Worm (Caenorhabditis elegans): ENCODE results near the gene F15G9.6.
A peak's percentile ranks its signal among the peaks of the same experiment; 100 is the strongest.

F15G9.6 gene

ce11 chrX:9709462-9709861 is at the start of gene F15G9.6:
Gene F15G9.6, plus strand, starts transcription at chrX:9709762.
- TF ChIP-seq med-1 (GFP tag; optimal IDR thresholded peaks at IDR 0.05; ENCODE audit: insufficient read depth), result no peak
- no peak for TF ChIP-seq tab-1 (GFP tag; IDR thresholded peaks at IDR 0.05)
- TF ChIP-seq flt-1 (GFP tag; IDR thresholded peaks at IDR 0.05), result no peak
- TF ChIP-seq cog-1 (tag; optimal IDR thresholded peaks at IDR 0.05), result no peak
- no peak for TF ChIP-seq T22C8.4 (GFP tag; IDR thresholded peaks at IDR 0.05)
- no peak for TF ChIP-seq ztf-29 (GFP tag; IDR thresholded peaks at IDR 0.05)
- TF ChIP-seq klf-2 (GFP tag; conservative IDR thresholded peaks at IDR 0.05), result no peak
- TF ChIP-seq ref-1 (GFP tag; conservative IDR thresholded peaks at IDR 0.05), result no peak
- no peak for TF ChIP-seq ztf-23 (GFP tag; IDR thresholded peaks at IDR 0.05)

- TF ChIP-seq ref-1 (GFP tag; conservative IDR thresholded peaks at IDR 0.05) (no peak), ztf-29 (GFP tag; IDR thresholded peaks at IDR 0.05) (no peak), tab-1 (GFP tag; IDR thresholded peaks at IDR 0.05) (no peak), med-1 (GFP tag; optimal IDR thresholded peaks at IDR 0.05; ENCODE audit: insufficient read depth) (no peak), T22C8.4 (GFP tag; IDR thresholded peaks at IDR 0.05) (no peak)
Observed at ce11 chrX:9665944-9666343, 43.6 kb upstream of the F15G9.6 start.

ce11 chrX:9667391-9667790 is 42.2 kb upstream of the F15G9.6 start:
- TF ChIP-seq cog-1 (tag; optimal IDR thresholded peaks at IDR 0.05) (peak; percentile 5), flt-1 (GFP tag; IDR thresholded peaks at IDR 0.05) (no peak)

- no peak for TF ChIP-seq T22C8.4 (GFP tag; IDR thresholded peaks at IDR 0.05)
- 0 out of 2 replicates have a peak, but pooled peaks have one; percentile 8 for TF ChIP-seq flt-1 (GFP tag; IDR thresholded peaks at IDR 0.05)
- 0 out of 2 replicates have a peak, but pooled peaks have one; percentile 11 for TF ChIP-seq tab-1 (GFP tag; IDR thresholded peaks at IDR 0.05)
Observed at ce11 chrX:9668554-9668953, 41.0 kb upstream of the F15G9.6 start, which contains the start of gene T14B1.1. Gene T14B1.1, minus strand, starts transcription at chrX:9668723.

ce11 chrX:9673228-9673627 is 36.3 kb upstream of the F15G9.6 start:
- TF ChIP-seq ref-1 (GFP tag; conservative IDR thresholded peaks at IDR 0.05) (no peak), T22C8.4 (GFP tag; IDR thresholded peaks at IDR 0.05) (no peak), med-1 (GFP tag; optimal IDR thresholded peaks at IDR 0.05; ENCODE audit: insufficient read depth) (no peak), flt-1 (GFP tag; IDR thresholded peaks at IDR 0.05) (no peak), klf-2 (GFP tag; conservative IDR thresholded peaks at IDR 0.05) (no peak), cog-1 (tag; optimal IDR thresholded peaks at IDR 0.05) (no peak), tab-1 (GFP tag; IDR thresholded peaks at IDR 0.05) (no peak), ztf-29 (GFP tag; IDR thresholded peaks at IDR 0.05) (no peak), ztf-23 (GFP tag; IDR thresholded peaks at IDR 0.05) (no peak)

ce11 chrX:9674799-9675198 is 34.8 kb upstream of the F15G9.6 start, which contains the start of gene C43C3.4:
Gene C43C3.4, minus strand, starts transcription at chrX:9674899.
- no peak for TF ChIP-seq flt-1 (GFP tag; IDR thresholded peaks at IDR 0.05)
- no peak for TF ChIP-seq T22C8.4 (GFP tag; IDR thresholded peaks at IDR 0.05)
- no peak for TF ChIP-seq cog-1 (tag; optimal IDR thresholded peaks at IDR 0.05)
- TF ChIP-seq klf-2 (GFP tag; conservative IDR thresholded peaks at IDR 0.05), result no peak
- no peak for TF ChIP-seq med-1 (GFP tag; optimal IDR thresholded peaks at IDR 0.05; ENCODE audit: insufficient read depth)
- TF ChIP-seq ztf-23 (GFP tag; IDR thresholded peaks at IDR 0.05), result no peak
- TF ChIP-seq ztf-29 (GFP tag; IDR thresholded peaks at IDR 0.05), result no peak
- no peak for TF ChIP-seq tab-1 (GFP tag; IDR thresholded peaks at IDR 0.05)
- no peak for TF ChIP-seq ref-1 (GFP tag; conservative IDR thresholded peaks at IDR 0.05)

- no peak for TF ChIP-seq ref-1 (GFP tag; conservative IDR thresholded peaks at IDR 0.05)
- no peak for TF ChIP-seq ztf-23 (GFP tag; IDR thresholded peaks at IDR 0.05)
- TF ChIP-seq cog-1 (tag; optimal IDR thresholded peaks at IDR 0.05), result no peak
- no peak for TF ChIP-seq T22C8.4 (GFP tag; IDR thresholded peaks at IDR 0.05)
- no peak for TF ChIP-seq ztf-29 (GFP tag; IDR thresholded peaks at IDR 0.05)
- TF ChIP-seq flt-1 (GFP tag; IDR thresholded peaks at IDR 0.05), result no peak
- TF ChIP-seq klf-2 (GFP tag; conservative IDR thresholded peaks at IDR 0.05), result no peak
- no peak for TF ChIP-seq med-1 (GFP tag; optimal IDR thresholded peaks at IDR 0.05; ENCODE audit: insufficient read depth)
- TF ChIP-seq tab-1 (GFP tag; IDR thresholded peaks at IDR 0.05), result no peak
Observed at ce11 chrX:9676009-9676408, 33.6 kb upstream of the F15G9.6 start.

ce11 chrX:9676788-9677454 is 32.6 kb upstream of the F15G9.6 start:
- TF ChIP-seq ztf-23 (GFP tag; IDR thresholded peaks at IDR 0.05) (no peak), flt-1 (GFP tag; IDR thresholded peaks at IDR 0.05) (no peak), T22C8.4 (GFP tag; IDR thresholded peaks at IDR 0.05) (no peak), ztf-29 (GFP tag; IDR thresholded peaks at IDR 0.05) (no peak), cog-1 (tag; optimal IDR thresholded peaks at IDR 0.05) (no peak), klf-2 (GFP tag; conservative IDR thresholded peaks at IDR 0.05) (no peak), med-1 (GFP tag; optimal IDR thresholded peaks at IDR 0.05; ENCODE audit: insufficient read depth) (no peak), tab-1 (GFP tag; IDR thresholded peaks at IDR 0.05) (no peak), ref-1 (GFP tag; conservative IDR thresholded peaks at IDR 0.05) (no peak)

ce11 chrX:9677927-9678326 is 31.6 kb upstream of the F15G9.6 start:
- TF ChIP-seq med-1 (GFP tag; optimal IDR thresholded peaks at IDR 0.05; ENCODE audit: insufficient read depth), result no peak
- TF ChIP-seq ztf-23 (GFP tag; IDR thresholded peaks at IDR 0.05), result no peak
- TF ChIP-seq ztf-29 (GFP tag; IDR thresholded peaks at IDR 0.05), result no peak
- TF ChIP-seq flt-1 (GFP tag; IDR thresholded peaks at IDR 0.05), result no peak
- no peak for TF ChIP-seq tab-1 (GFP tag; IDR thresholded peaks at IDR 0.05)
- TF ChIP-seq T22C8.4 (GFP tag; IDR thresholded peaks at IDR 0.05), result no peak

ce11 chrX:9679427-9679826 is 30.1 kb upstream of the F15G9.6 start:
- TF ChIP-seq cog-1 (tag; optimal IDR thresholded peaks at IDR 0.05) (no peak), ztf-23 (GFP tag; IDR thresholded peaks at IDR 0.05) (no peak), klf-2 (GFP tag; conservative IDR thresholded peaks at IDR 0.05) (no peak), med-1 (GFP tag; optimal IDR thresholded peaks at IDR 0.05; ENCODE audit: insufficient read depth) (no peak), ztf-29 (GFP tag; IDR thresholded peaks at IDR 0.05) (no peak)

Data from whole organism, midembryonic.